Fruit fly (Drosophila melanogaster): ENCODE results near the gene Coq3.

The Coq3 gene

DNA sequence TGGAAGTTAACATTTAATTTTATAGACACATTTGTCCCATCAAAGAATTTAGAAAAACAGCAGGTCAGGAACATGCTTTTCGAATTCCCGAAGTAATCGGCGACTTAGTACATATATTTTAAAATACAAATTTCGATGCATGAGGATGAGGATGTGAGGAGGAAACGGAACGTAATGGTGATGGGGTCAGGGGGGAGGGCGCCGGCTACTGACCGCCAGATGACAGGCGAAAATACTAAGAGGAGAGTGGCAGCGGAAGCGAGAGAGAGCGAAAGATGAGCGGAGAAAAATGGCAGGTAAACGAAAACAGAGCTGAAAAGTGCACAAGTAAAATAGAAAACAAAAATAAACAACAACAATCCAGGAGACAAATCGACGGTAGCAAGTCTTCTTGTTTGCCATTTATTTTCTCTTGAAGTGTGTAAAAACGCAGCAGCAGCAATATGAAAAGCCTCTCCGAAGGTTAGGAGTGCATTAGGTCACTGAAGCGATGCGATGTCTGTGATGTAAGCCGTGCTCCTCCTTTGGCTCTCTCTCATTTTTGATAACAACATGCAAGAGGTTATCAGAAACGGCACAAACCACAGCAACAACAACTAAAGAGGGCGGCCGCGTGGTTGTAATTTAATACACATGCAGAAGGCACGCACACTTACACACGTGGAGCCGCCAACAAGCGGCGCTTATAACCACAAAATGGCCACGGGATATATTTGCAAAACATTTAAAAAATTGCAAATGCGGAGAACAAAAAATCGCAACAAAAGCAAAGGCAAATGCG is 20.2 kb upstream of the Coq3 start:
- TF ChIP-seq CG6792 (GFP tag; optimal IDR thresholded peaks at IDR 0.05): no peak
- peak; percentile 81 for TF ChIP-seq vri (GFP tag; optimal IDR thresholded peaks at IDR 0.05)
- TF ChIP-seq svp (GFP tag): peak; percentile 100

DNA sequence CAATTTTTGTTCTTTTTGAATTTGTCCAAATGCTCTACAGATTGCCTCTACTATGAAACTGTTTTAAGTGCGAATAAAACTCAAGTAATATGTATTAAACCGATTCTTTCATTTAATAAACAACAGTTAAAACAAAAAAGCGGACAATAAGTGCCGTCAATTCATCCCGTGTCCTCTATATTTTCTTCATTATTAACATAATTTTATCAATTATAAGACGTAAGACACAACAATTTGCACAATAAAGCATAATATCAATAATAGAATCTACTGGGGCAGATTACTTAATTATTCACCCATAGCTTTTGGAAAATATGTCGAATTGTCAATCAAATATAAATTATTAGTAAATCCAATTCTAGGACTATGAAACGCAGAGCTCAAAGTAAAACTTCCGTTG is 14.5 kb upstream of the Coq3 start, which contains the start of gene CG31627:
TSS of gene CG31627 (plus strand) at position 301 of the 400 bp plus-strand sequence.
- TF ChIP-seq OdsH (GFP tag; optimal IDR thresholded peaks at IDR 0.05): no peak
- no peak for TF ChIP-seq Sox102F (GFP tag; optimal IDR thresholded peaks at IDR 0.05)
- no peak for TF ChIP-seq CG6163 (GFP tag; IDR thresholded peaks at IDR 0.05)
- no peak for TF ChIP-seq CG6792 (GFP tag; optimal IDR thresholded peaks at IDR 0.05)
- TF ChIP-seq CG3032 (tag; optimal IDR thresholded peaks at IDR 0.05): no peak
- no peak for TF ChIP-seq svp (GFP tag)
- TF ChIP-seq acj6 (GFP tag; optimal IDR thresholded peaks at IDR 0.05): no peak
- TF ChIP-seq Ets96B (tag; optimal IDR thresholded peaks at IDR 0.05): no peak
- TF ChIP-seq lz (GFP tag; optimal IDR thresholded peaks at IDR 0.05): no peak
- TF ChIP-seq CG9139 (GFP tag; optimal IDR thresholded peaks at IDR 0.05): no peak
- no peak for TF ChIP-seq net (GFP tag; optimal IDR thresholded peaks at IDR 0.05)
- no peak for TF ChIP-seq spab (GFP tag; optimal IDR thresholded peaks at IDR 0.05)

DNA sequence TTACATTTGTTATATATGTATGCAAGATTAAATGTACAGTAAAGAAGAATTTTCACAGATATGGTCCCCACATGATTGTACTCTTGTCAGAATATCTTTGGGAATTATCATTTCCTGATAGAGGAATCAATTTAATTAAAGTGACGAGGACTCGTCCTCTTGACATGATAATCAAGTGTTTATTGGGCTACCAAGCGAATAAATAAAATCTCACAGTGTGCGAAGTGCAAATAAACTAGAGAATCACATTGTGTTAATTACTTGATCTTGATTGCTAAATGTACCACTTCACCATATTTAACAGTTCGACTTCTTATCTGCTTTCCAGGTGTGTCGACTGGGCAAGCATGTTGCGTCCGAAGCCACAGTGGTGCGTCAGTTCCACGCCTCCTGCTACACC is 11.5 kb upstream of the Coq3 start:
- peak; percentile 69 for TF ChIP-seq svp (GFP tag)
- no peak for TF ChIP-seq topi (GFP tag; optimal IDR thresholded peaks at IDR 0.05)
- no peak for TF ChIP-seq spab (GFP tag; optimal IDR thresholded peaks at IDR 0.05)

DNA sequence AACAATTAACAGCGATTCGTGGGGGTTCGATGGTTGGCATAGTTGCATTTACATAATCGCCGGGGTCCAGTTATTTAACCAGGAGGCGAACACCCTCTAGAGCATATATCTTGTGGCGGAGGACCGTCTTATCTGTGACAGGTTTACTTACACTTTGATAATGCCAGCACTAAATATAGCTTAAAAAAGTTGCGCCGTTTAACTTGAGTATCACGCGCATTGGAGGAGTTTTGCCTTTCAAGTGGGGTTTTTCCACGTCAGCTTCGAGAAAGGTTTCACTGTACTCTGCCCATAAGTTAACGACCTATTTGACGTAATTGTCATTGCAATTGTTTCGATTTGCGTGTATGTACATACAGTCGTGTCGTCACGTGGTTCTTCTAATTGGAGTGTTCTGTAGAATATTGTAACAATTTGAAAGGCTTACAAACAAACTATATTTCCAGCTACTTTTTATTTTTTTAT is 10.8 kb upstream of the Coq3 start:
- TF ChIP-seq topi (GFP tag; optimal IDR thresholded peaks at IDR 0.05) (no peak), CG8319 (GFP tag; optimal IDR thresholded peaks at IDR 0.05) (no peak), Eip78C (GFP tag) (no peak), Lpt (GFP tag; optimal IDR thresholded peaks at IDR 0.05) (no peak), vri (GFP tag; optimal IDR thresholded peaks at IDR 0.05) (peak; percentile 71), CG11762 (GFP tag; optimal IDR thresholded peaks at IDR 0.05; ENCODE audit: insufficient read depth) (no peak), CG11902 (GFP tag; optimal IDR thresholded peaks at IDR 0.05) (no peak)

DNA sequence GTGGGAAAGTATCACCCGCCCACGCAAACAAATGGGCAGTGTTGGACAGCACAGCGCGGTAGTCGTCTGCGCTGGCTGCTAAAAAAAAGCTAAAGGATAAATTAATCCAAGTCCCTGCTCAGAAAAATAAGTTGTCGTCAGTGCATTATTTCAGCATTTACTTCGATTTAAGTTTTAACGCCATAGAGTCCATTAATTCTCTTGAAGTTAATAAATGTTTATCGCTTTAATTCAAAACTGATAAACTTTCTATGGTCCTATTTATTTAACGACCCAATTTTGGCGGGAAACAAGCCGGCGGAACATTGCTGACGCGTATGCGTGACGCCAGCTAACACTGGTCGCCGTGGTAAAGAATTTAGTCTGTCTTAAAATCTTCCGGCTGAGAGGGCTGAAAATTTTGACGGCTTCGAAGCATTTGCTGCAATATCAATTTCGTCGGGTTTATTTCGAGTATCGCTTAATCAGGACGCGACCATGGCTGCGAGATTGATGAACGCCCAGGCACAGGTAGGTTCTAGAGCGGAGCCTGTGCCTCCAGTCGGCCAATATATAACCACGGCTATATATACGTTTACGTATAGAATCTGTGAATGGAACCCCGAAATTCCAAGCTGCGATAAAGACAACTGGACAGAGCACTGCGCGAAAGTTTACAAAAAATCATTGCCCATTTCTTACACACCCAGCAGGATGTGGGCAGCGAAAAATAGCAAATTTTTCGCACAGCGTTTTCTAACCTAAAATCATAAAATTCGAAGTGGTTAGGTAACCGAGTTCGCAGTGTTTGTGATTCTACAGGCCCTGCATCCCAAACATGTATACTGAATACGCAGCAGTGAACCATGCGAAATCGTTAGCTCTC is 10.1 kb upstream of the Coq3 start, which contains the start of the genes mAcon1, CG43345 and CG43346:
TSS of gene mAcon1 (plus strand) at position 276 of the 865 bp plus-strand sequence.
TSS of gene CG43345 (minus strand) at position 287 of the 865 bp plus-strand sequence.
TSS of gene CG43346 (minus strand) at position 287 of the 865 bp plus-strand sequence.
- TF ChIP-seq Ets21C (GFP tag; optimal IDR thresholded peaks at IDR 0.05): no peak
- peak; percentile 16; the same call in 1 of the 2 replicates for TF ChIP-seq CG11294 (GFP tag; IDR thresholded peaks at IDR 0.05)
- peak; percentile 73 for TF ChIP-seq Gug (GFP tag; IDR thresholded peaks at IDR 0.05)
- TF ChIP-seq dac (GFP tag; optimal IDR thresholded peaks at IDR 0.05): peak; percentile 43
- no peak for TF ChIP-seq pdm3 (GFP tag; optimal IDR thresholded peaks at IDR 0.05)
- peak; percentile 90 for TF ChIP-seq lz (GFP tag; optimal IDR thresholded peaks at IDR 0.05)
- TF ChIP-seq Lpt (GFP tag; optimal IDR thresholded peaks at IDR 0.05): peak; percentile 56
- peak; percentile 80 for TF ChIP-seq CG10631 (GFP tag; optimal IDR thresholded peaks at IDR 0.05)
- peak; percentile 72 for TF ChIP-seq CG34406 (GFP tag; optimal IDR thresholded peaks at IDR 0.05)
- peak; percentile 93 for TF ChIP-seq Eip78C (GFP tag)
- TF ChIP-seq salr (GFP tag; optimal IDR thresholded peaks at IDR 0.05): peak; percentile 57 to 66
- TF ChIP-seq fkh (GFP tag; optimal IDR thresholded peaks at IDR 0.05): peak; percentile 89
- peak; percentile 94 for TF ChIP-seq CG31627 (GFP tag; optimal IDR thresholded peaks at IDR 0.05)
- TF ChIP-seq spab (GFP tag; optimal IDR thresholded peaks at IDR 0.05): no peak
- TF ChIP-seq ss (GFP tag; optimal IDR thresholded peaks at IDR 0.05): peak in 1 of 2 experiments; percentile 79
- no peak for TF ChIP-seq net (GFP tag; optimal IDR thresholded peaks at IDR 0.05)
- TF ChIP-seq CG8632 (GFP tag; optimal IDR thresholded peaks at IDR 0.05): peak; percentile 66
- peak; percentile 77 for TF ChIP-seq CG11902 (GFP tag; optimal IDR thresholded peaks at IDR 0.05)
- peak; percentile 87 for TF ChIP-seq cyc (GFP tag; optimal IDR thresholded peaks at IDR 0.05)
- TF ChIP-seq fd85E (GFP tag; optimal IDR thresholded peaks at IDR 0.05): peak; percentile 47
- peak; percentile 65; the same call in 2 of the 3 replicates for TF ChIP-seq CG8119 (GFP tag; IDR thresholded peaks at IDR 0.05)
- peak; percentile 82 for TF ChIP-seq acj6 (GFP tag; optimal IDR thresholded peaks at IDR 0.05)
- TF ChIP-seq CG6163 (GFP tag; IDR thresholded peaks at IDR 0.05): peak; percentile 45; the same call in 1 of the 3 replicates
- peak; percentile 35; the same call in 1 of the 2 replicates for TF ChIP-seq CG15336 (GFP tag; IDR thresholded peaks at IDR 0.05)
- no peak for TF ChIP-seq Smox (GFP tag; optimal IDR thresholded peaks at IDR 0.05)
- TF ChIP-seq Sox14 (GFP tag; optimal IDR thresholded peaks at IDR 0.05): peak; percentile 83
- no peak for TF ChIP-seq svp (GFP tag)
- no peak for TF ChIP-seq eg (GFP tag; IDR thresholded peaks at IDR 0.05)
- no peak for TF ChIP-seq Met (GFP tag; optimal IDR thresholded peaks at IDR 0.05)
- TF ChIP-seq Sox102F (GFP tag; optimal IDR thresholded peaks at IDR 0.05): no peak
- TF ChIP-seq CG3032 (tag; optimal IDR thresholded peaks at IDR 0.05): peak; percentile 68

Measured in whole organism, prepupa.